Fruit fly (Drosophila melanogaster): ENCODE measurements around the gene CG34133.

CG34133 gene

DNA sequence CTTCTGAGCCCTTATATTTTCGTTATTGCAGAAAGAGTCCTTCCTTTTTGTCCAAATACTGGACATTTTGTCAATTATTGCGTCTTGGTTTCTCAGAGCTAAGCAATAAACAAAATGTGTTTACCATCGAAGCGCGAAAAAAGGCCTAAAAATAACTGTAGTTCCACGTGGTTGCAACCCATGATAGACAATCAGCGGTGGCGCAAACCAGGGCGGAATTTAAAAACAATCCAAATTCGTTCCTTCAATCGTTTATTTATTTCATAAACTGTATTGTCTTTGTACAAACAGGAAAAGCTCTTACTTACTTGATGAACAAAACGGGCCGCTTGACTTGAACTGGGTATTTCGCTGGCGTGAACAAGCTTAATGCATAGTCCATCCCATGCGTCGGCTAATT is 10.4 kb upstream of the CG34133 start, which contains the start of gene CG7824 (continued):
- no peak for TF ChIP-seq TFAM (GFP tag; optimal IDR thresholded peaks at IDR 0.05)
- TF ChIP-seq Ets97D (GFP tag; optimal IDR thresholded peaks at IDR 0.05): peak; percentile 45
- no peak for TF ChIP-seq hkb (optimal IDR thresholded peaks at IDR 0.05)
- no peak for TF ChIP-seq hkb (GFP tag; IDR thresholded peaks at IDR 0.05)
- peak; percentile 11 for TF ChIP-seq Med (GFP tag)
- TF ChIP-seq HmgD (GFP tag; optimal IDR thresholded peaks at IDR 0.05): peak; percentile 6
- TF ChIP-seq exex (tag; optimal IDR thresholded peaks at IDR 0.05): no peak
- TF ChIP-seq CG4707 (GFP tag; optimal IDR thresholded peaks at IDR 0.05): no peak
- 0 out of 2 replicates have a peak, but pooled peaks have one; percentile 30 for TF ChIP-seq ara (GFP tag; IDR thresholded peaks at IDR 0.05)
- no peak for TF ChIP-seq jing (GFP tag; optimal IDR thresholded peaks at IDR 0.05)
- TF ChIP-seq CG8290 (GFP tag; optimal IDR thresholded peaks at IDR 0.05): no peak
- TF ChIP-seq CG8290 (tag; optimal IDR thresholded peaks at IDR 0.05): no peak
- no peak for TF ChIP-seq wor (GFP tag; IDR thresholded peaks at IDR 0.05)
- TF ChIP-seq crc (GFP tag; optimal IDR thresholded peaks at IDR 0.05): no peak
- no peak for TF ChIP-seq CG7745 (tag; optimal IDR thresholded peaks at IDR 0.05)
- no peak for TF ChIP-seq dmrt11E (tag; optimal IDR thresholded peaks at IDR 0.05)
- TF ChIP-seq CG13624 (GFP tag; optimal IDR thresholded peaks at IDR 0.05): peak; percentile 75
- TF ChIP-seq CG6791 (GFP tag; IDR thresholded peaks at IDR 0.05; ENCODE audit: partially characterized antibody): 0 out of 3 replicates have a peak, but pooled peaks have one; percentile 22
- TF ChIP-seq seq (GFP tag; IDR thresholded peaks at IDR 0.05): no peak
- no peak for TF ChIP-seq usp (GFP tag; optimal IDR thresholded peaks at IDR 0.05)
- peak; percentile 54 for TF ChIP-seq CG7928 (GFP tag; optimal IDR thresholded peaks at IDR 0.05)
- TF ChIP-seq esg (GFP tag; conservative IDR thresholded peaks at IDR 0.05): no peak
- no peak for TF ChIP-seq CG1529 (GFP tag; optimal IDR thresholded peaks at IDR 0.05)

DNA sequence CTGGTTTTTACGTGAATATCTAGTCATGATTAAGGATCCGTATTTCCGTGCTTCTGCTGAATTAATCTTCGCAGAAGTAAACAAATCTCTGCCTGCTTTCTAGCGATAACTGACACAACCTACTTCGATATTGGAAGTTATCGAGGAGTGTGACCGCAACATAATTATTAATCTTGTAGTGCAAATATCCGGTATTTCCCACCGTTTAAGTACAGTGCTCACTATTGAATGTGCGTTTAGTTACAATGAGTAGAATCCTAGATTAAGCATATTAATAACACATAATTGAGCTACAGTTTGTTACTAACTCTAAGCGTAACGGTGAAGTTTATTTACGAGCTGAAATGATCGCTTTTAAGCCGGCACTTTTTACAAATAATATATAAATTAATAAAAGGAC is 9.4 kb upstream of the CG34133 start:
- TF ChIP-seq HmgD (GFP tag; optimal IDR thresholded peaks at IDR 0.05) (no peak), CG15011 (GFP tag; optimal IDR thresholded peaks at IDR 0.05) (no peak), lola (GFP tag; optimal IDR thresholded peaks at IDR 0.05) (no peak), CG31365 (tag; optimal IDR thresholded peaks at IDR 0.05) (no peak), bowl (GFP tag; IDR thresholded peaks at IDR 0.05) (0 out of 2 replicates have a peak, but pooled peaks have one; percentile 36), CG10209 (GFP tag; optimal IDR thresholded peaks at IDR 0.05) (peak; percentile 37), Rx (GFP tag; IDR thresholded peaks at IDR 0.05) (no peak), btn (GFP tag; optimal IDR thresholded peaks at IDR 0.05) (no peak), Drgx (GFP tag; IDR thresholded peaks at IDR 0.05) (0 out of 2 replicates have a peak, but pooled peaks have one; percentile 30), CG1603 (tag; optimal IDR thresholded peaks at IDR 0.05) (peak; percentile 74), sr (GFP tag; IDR thresholded peaks at IDR 0.05) (no peak), Sox102F (GFP tag; optimal IDR thresholded peaks at IDR 0.05) (no peak), CG14965 (GFP tag; optimal IDR thresholded peaks at IDR 0.05; ENCODE audit: borderline replicate concordance) (no peak), CG4707 (GFP tag; optimal IDR thresholded peaks at IDR 0.05) (peak; percentile 55), Mes4 (GFP tag; optimal IDR thresholded peaks at IDR 0.05) (no peak), CG10979 (tag; optimal IDR thresholded peaks at IDR 0.05) (peak; percentile 28), tx (GFP tag; optimal IDR thresholded peaks at IDR 0.05) (no peak), Dbx (GFP tag; IDR thresholded peaks at IDR 0.05) (peak; percentile 60; the same call in 1 of the 3 replicates), CG6791 (GFP tag; IDR thresholded peaks at IDR 0.05; ENCODE audit: partially characterized antibody) (peak; percentile 50; the same call in 1 of the 3 replicates), CG4404 (GFP tag; IDR thresholded peaks at IDR 0.05) (no peak), maf-S (GFP tag; optimal IDR thresholded peaks at IDR 0.05) (no peak), CG10267 (tag; optimal IDR thresholded peaks at IDR 0.05) (peak; percentile 33), mirr (GFP tag; optimal IDR thresholded peaks at IDR 0.05) (peak; percentile 75), CG4424 (GFP tag; optimal IDR thresholded peaks at IDR 0.05) (peak; percentile 27), CG6175 (GFP tag; IDR thresholded peaks at IDR 0.05) (no peak), CG12942 (GFP tag; optimal IDR thresholded peaks at IDR 0.05) (peak; percentile 19), CG8944 (GFP tag; optimal IDR thresholded peaks at IDR 0.05) (no peak), Ravus (GFP tag; IDR thresholded peaks at IDR 0.05) (no peak), caup (GFP tag; optimal IDR thresholded peaks at IDR 0.05; ENCODE audit: severe bottlenecking) (peak; percentile 61), CG32767 (GFP tag; IDR thresholded peaks at IDR 0.05) (no peak), CG10462 (GFP tag; optimal IDR thresholded peaks at IDR 0.05) (no peak), Hmr (GFP tag; optimal IDR thresholded peaks at IDR 0.05) (peak; percentile 61)
